Worm (Caenorhabditis elegans) whole organism, L4 larva: ENCODE measurements around the gene lido-17.

Experiments
- T20F7.1 ChIP-seq: fragments of 200-800 bp; sonication (Bioruptor generic); optimal IDR thresholded peaks from 2 replicates; lab custom pipeline; 2018; ENCODE audit warnings: mild to moderate bottlenecking, missing genetic modification characterization, missing compliant biosample characterization
- ama-1 ChIP-seq: fragments of 150-350 bp; optimal IDR thresholded peaks from 2 replicates; lab custom pipeline; 2014; ENCODE audit warnings: inconsistent platforms, mixed read lengths
- daf-12 ChIP-seq: fragments of 150-350 bp; optimal IDR thresholded peaks from 2 replicates; lab custom pipeline; 2014; ENCODE audit warnings: missing biosample characterization, missing genetic modification reagents, missing genetic modification characterization
- nhr-25 ChIP-seq: sonication (generic microtip); optimal IDR thresholded peaks from 2 replicates; lab custom pipeline; 2017; ENCODE audit warnings: missing genetic modification characterization, mild to moderate bottlenecking, missing compliant biosample characterization, antibody characterized with exemption, moderate library complexity, borderline replicate concordance; ENCODE audit not compliant: insufficient read depth
- nhr-76 ChIP-seq: fragments of 150-350 bp; optimal IDR thresholded peaks from 2 replicates; lab custom pipeline; 2014; ENCODE audit warnings: missing biosample characterization, missing genetic modification characterization
- zip-11 ChIP-seq: fragments of 200-800 bp; sonication (Bioruptor generic); IDR thresholded peaks from 2 replicates; pipeline ENCODE4 v1.3.6; 2022; ENCODE audit warnings: missing genetic modification characterization, missing compliant biosample characterization
- ztf-11 ChIP-seq: fragments of 150-350 bp; optimal IDR thresholded peaks from 2 replicates; lab custom pipeline; 2014; ENCODE audit warnings: missing biosample characterization, missing genetic modification characterization

ce11 chrII:9379796-9380195 lies 12.8 kb downstream of the lido-17 start, which contains the start of gene srh-48:
- TF ChIP-seq ama-1 (lab: Kevin White, UChicago) (no peak), T20F7.1 (GFP tag; lab: Kevin White, UChicago) (no peak), nhr-76 (tag; lab: Kevin White, UChicago) (no peak), daf-12 (tag; lab: Kevin White, UChicago) (no peak), nhr-25 (tag; lab: Kevin White, UChicago) (no peak), zip-11 (GFP tag; lab: Robert Waterston, UW) (no peak), ztf-11 (tag; lab: Kevin White, UChicago) (no peak)
